Worm (Caenorhabditis elegans) whole organism, L3 larva: Measurements from ENCODE around the gene srbc-30.

Experiments
- fkh-10 ChIP-seq: sonication (generic microtip); optimal IDR thresholded peaks from 2 replicates; lab custom pipeline; 2017; ENCODE audit warnings: missing biosample characterization, missing genetic modification reagents, missing genetic modification characterization
- hmg-11 ChIP-seq: sonication (generic microtip); optimal IDR thresholded peaks from 2 replicates; lab custom pipeline; 2016; ENCODE audit warnings: missing genetic modification characterization, missing compliant biosample characterization
- mdl-1 ChIP-seq: fragments of 150-350 bp; optimal IDR thresholded peaks from 2 replicates; lab custom pipeline; 2014; ENCODE audit warnings: missing biosample characterization, missing genetic modification characterization
- nhr-77 ChIP-seq: fragments of 150-350 bp; optimal IDR thresholded peaks from 2 replicates; lab custom pipeline; 2014; ENCODE audit warnings: missing biosample characterization, missing genetic modification characterization
- sea-2 ChIP-seq: fragments of 150-350 bp; sonication (generic microtip); optimal IDR thresholded peaks from 4 replicates; lab custom pipeline; 2014; ENCODE audit warnings: missing biosample characterization, missing genetic modification reagents, missing genetic modification characterization
- skn-1 ChIP-seq: fragments of 150-350 bp; optimal IDR thresholded peaks from 2 replicates; lab custom pipeline; 2014; ENCODE audit warnings: missing biosample characterization, missing genetic modification characterization
- tbx-2 ChIP-seq: sonication (generic microtip); optimal IDR thresholded peaks from 2 replicates; lab custom pipeline; 2016; ENCODE audit warnings: mild to moderate bottlenecking, missing genetic modification characterization, missing compliant biosample characterization

DNA sequence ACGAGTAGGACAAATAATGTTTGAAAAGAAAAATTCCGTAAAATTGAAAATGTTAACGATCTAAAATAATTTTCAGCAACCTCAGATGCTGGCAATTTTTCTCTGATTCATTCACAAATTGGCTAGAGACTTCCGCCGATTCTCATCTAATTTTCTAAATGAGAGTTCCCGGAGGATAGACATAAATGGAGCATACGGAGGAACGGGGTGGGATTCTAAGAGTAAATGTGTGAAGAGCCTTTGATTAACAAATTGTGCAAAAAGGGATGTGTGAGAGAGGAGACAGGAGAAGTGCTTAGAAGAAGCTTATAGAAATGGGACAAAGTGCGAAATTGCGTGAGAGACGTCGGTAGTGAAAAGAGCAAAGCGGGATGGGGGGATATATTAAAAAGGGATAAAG, 28.6 kb downstream of the srbc-30 start:
- no peak for TF ChIP-seq mdl-1 (tag; lab: Kevin White, UChicago)
- TF ChIP-seq tbx-2 (tag; lab: Kevin White, UChicago), result no peak
- TF ChIP-seq sea-2 (GFP tag; lab: Kevin White, UChicago), result no peak
- no peak for TF ChIP-seq hmg-11 (tag; lab: Kevin White, UChicago)
- no peak for TF ChIP-seq skn-1 (tag; lab: Kevin White, UChicago)
- TF ChIP-seq nhr-77 (tag; lab: Kevin White, UChicago), result no peak
- TF ChIP-seq fkh-10 (GFP tag; lab: Kevin White, UChicago), result no peak
